Fruit fly (Drosophila melanogaster): ENCODE measurements around the gene CG4367.

Gene CG4367

DNA sequence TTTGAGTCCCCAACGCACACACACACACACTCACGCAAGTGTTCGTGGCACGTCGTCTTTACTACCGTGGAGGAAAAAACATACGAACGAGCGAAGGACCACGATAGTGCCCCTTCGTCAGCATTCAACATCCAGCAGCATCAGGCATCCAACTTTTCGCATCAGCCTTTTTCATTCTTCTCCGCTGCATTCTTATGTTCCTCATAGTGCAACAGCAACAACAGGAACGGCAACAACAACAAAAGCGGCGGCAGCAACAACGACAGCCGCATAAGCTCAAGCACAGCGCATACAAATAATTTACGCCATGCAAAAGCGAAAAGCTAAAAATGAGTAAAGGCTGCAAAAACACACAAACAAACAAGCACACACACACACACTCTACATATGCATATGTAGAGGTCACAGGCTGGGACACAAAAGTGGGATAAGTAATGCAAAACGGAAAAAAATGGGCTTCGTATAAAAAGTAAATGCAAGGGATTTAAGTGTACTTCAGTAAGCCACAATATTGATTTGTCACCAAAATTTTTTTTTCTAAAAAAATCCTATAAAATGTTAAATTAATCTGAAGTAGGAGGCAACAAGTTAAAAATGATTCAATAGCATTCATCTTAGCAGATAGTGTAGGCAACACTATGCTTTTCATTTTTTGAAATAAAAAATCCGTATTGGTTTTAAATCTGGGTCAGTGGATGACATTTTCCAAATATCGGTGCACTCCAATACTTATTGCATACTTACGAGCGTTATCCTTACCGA, 21.8 kb downstream of the CG4367 start:
- TF ChIP-seq CG2129 (GFP tag; IDR thresholded peaks at IDR 0.05; ENCODE audit: partially characterized antibody) (no peak), sens (GFP tag) (peak; percentile 80), Six4 (GFP tag; optimal IDR thresholded peaks at IDR 0.05) (no peak), dan (GFP tag; IDR thresholded peaks at IDR 0.05) (no peak), Sry-δ (GFP tag; optimal IDR thresholded peaks at IDR 0.05) (no peak), CG4360 (GFP tag; IDR thresholded peaks at IDR 0.05) (peak; percentile 51), CG14860 (GFP tag; IDR thresholded peaks at IDR 0.05; ENCODE audit: partially characterized antibody) (0 out of 3 replicates have a peak, but pooled peaks have one; percentile 12), gfzf (GFP tag; optimal IDR thresholded peaks at IDR 0.05) (no peak), Ssrp (tag; optimal IDR thresholded peaks at IDR 0.05) (no peak), CG11696 (GFP tag; IDR thresholded peaks at IDR 0.05) (peak; percentile 48; the same call in 1 of the 2 replicates)

DNA sequence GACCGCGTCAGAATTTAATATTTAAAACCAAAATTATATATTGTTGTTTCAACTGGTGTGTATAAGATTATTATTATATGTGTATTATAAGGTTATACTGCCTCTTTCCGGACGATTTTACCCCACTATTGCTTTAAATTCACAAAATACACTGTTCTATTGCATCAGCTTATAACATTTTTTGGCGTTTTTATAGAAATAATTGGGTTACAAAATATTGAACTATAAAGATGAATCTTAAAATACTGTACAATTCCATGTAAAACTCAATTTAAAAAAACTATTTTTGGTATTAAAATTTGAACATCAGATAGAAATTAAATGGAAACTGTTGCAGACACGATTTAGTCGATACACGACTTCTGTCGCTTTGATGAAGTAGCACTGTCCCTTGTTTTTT, 22.7 kb downstream of the CG4367 start:
- TF ChIP-seq tin (GFP tag; optimal IDR thresholded peaks at IDR 0.05) (no peak), CG8924 (tag; optimal IDR thresholded peaks at IDR 0.05) (no peak), Drgx (GFP tag; IDR thresholded peaks at IDR 0.05) (no peak), CG7786 (GFP tag; optimal IDR thresholded peaks at IDR 0.05) (no peak), CG4360 (GFP tag; IDR thresholded peaks at IDR 0.05) (no peak), dati (GFP tag; IDR thresholded peaks at IDR 0.05) (no peak), bsh (GFP tag; optimal IDR thresholded peaks at IDR 0.05) (peak in 1 of 2 experiments; percentile 12)

DNA sequence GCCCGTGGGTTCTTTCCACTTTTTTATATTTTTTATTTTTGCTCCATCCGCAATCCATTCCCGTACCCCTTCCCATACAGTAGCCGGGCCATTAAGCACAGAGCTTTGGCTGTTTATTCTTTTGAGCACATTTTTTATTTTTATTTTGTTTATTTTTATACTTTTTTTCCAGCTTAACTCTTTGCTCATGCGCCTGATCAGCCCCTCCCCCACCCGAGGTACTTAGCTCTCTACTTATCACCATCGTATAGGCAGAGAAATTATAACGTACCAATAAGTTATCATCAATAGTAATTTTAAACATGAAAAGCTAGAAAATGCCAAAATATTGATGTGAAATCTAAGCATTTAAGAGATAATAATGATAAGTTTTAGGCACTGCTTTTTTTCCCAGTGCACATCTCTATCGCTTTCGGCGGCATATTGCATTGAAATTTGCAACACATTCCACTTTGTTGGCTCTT, 24.2 kb downstream of the CG4367 start:
- no peak for TF ChIP-seq pros (GFP tag; optimal IDR thresholded peaks at IDR 0.05)
- TF ChIP-seq Sox102F (GFP tag; optimal IDR thresholded peaks at IDR 0.05), result no peak
- peak; percentile 74 for TF ChIP-seq Med (GFP tag)
- TF ChIP-seq Drgx (GFP tag; IDR thresholded peaks at IDR 0.05), result peak; percentile 61
- TF ChIP-seq nom (GFP tag; optimal IDR thresholded peaks at IDR 0.05), result peak; percentile 45
- peak; percentile 26 for TF ChIP-seq sens (GFP tag)
- TF ChIP-seq bsh (GFP tag; optimal IDR thresholded peaks at IDR 0.05), result peak in 1 of 2 experiments; percentile 48

DNA sequence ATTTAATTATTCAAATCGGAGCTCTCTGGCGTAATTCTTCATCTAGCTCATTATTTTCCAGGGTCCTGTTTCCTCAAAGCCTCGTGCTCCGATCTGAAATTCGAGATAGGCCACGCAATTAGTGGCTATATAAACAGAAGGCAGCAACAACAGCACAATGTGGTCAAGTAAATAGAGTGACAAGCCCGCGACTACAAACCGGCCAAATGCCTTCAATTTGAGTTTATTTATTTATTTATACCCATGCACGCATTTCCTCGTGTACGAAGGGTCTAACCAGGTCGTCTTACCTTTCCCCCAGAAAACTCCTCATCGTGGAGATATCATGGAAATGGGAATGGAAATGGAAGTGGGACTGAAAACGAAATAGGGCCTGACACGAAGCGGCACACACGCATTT, 28.0 kb downstream of the CG4367 start:
- no peak for TF ChIP-seq CG18619 (GFP tag; optimal IDR thresholded peaks at IDR 0.05)
- TF ChIP-seq Max (GFP tag; optimal IDR thresholded peaks at IDR 0.05), result no peak
- TF ChIP-seq nom (GFP tag; optimal IDR thresholded peaks at IDR 0.05), result no peak
- no peak for TF ChIP-seq GATAe (GFP tag; conservative IDR thresholded peaks at IDR 0.05)
- TF ChIP-seq Nf-YA (GFP tag; IDR thresholded peaks at IDR 0.05), result 0 out of 2 replicates have a peak, but pooled peaks have one; percentile 40
- TF ChIP-seq hkb (optimal IDR thresholded peaks at IDR 0.05), result no peak
- TF ChIP-seq hkb (GFP tag; IDR thresholded peaks at IDR 0.05), result no peak
- peak; percentile 36 for TF ChIP-seq CG1529 (GFP tag; optimal IDR thresholded peaks at IDR 0.05)
- TF ChIP-seq Asciz (GFP tag; optimal IDR thresholded peaks at IDR 0.05), result no peak
- peak; percentile 45 for TF ChIP-seq wek (GFP tag; optimal IDR thresholded peaks at IDR 0.05)
- TF ChIP-seq Xrp1 (GFP tag; IDR thresholded peaks at IDR 0.05), result peak; percentile 36; the same call in 1 of the 2 replicates
- no peak for TF ChIP-seq esg (GFP tag; conservative IDR thresholded peaks at IDR 0.05)
- peak; percentile 8 for TF ChIP-seq twi (tag; optimal IDR thresholded peaks at IDR 0.05)
- no peak for TF ChIP-seq CG9817 (tag; optimal IDR thresholded peaks at IDR 0.05)
- TF ChIP-seq CG4820 (GFP tag; optimal IDR thresholded peaks at IDR 0.05), result no peak
- TF ChIP-seq CG14965 (GFP tag; optimal IDR thresholded peaks at IDR 0.05; ENCODE audit: borderline replicate concordance), result no peak
- no peak for TF ChIP-seq ham (GFP tag; IDR thresholded peaks at IDR 0.05)
- TF ChIP-seq al (GFP tag; IDR thresholded peaks at IDR 0.05), result no peak
- no peak for TF ChIP-seq bowl (GFP tag; IDR thresholded peaks at IDR 0.05)
- peak; percentile 4 for TF ChIP-seq gcm (GFP tag; optimal IDR thresholded peaks at IDR 0.05)
- no peak for TF ChIP-seq CG14014 (GFP tag; IDR thresholded peaks at IDR 0.05)
- no peak for TF ChIP-seq CG11696 (GFP tag; IDR thresholded peaks at IDR 0.05)
- TF ChIP-seq luna (GFP tag; optimal IDR thresholded peaks at IDR 0.05), result no peak
- TF ChIP-seq CG14710 (tag; optimal IDR thresholded peaks at IDR 0.05), result no peak
- TF ChIP-seq CG9727 (GFP tag; optimal IDR thresholded peaks at IDR 0.05), result no peak
- TF ChIP-seq sens (GFP tag), result peak; percentile 33
- peak; percentile 29 for TF ChIP-seq CG1603 (tag; optimal IDR thresholded peaks at IDR 0.05)
